Worm (Caenorhabditis elegans) whole organism, young adult: ENCODE results near the gene Y47D3A.1.

Source experiments
- B0261.1 ChIP-seq: sonication (generic microtip); optimal IDR thresholded peaks from 2 replicates; lab custom pipeline; 2016; ENCODE audit warnings: mild to moderate bottlenecking, missing genetic modification characterization, moderate library complexity, missing compliant biosample characterization
- B0336.3 ChIP-seq: fragments of 200-800 bp; sonication (Bioruptor generic); IDR thresholded peaks from 2 replicates; pipeline ENCODE4 v1.3.6; 2022; ENCODE audit warnings: missing genetic modification characterization, missing compliant biosample characterization
- C17E4.6 ChIP-seq: fragments of 200-800 bp; sonication (Bioruptor generic); IDR thresholded peaks from 2 replicates; pipeline ENCODE4 v1.3.6; 2022; ENCODE audit warnings: missing genetic modification reagents, missing genetic modification characterization, missing compliant biosample characterization
- D2030.7 ChIP-seq: fragments of 200-800 bp; sonication (Bioruptor generic); IDR thresholded peaks from 2 replicates; pipeline ENCODE4 v1.3.6; 2022; ENCODE audit warnings: missing genetic modification reagents, missing genetic modification characterization, missing compliant biosample characterization
- F10E7.11 ChIP-seq: sonication (generic microtip); optimal IDR thresholded peaks from 2 replicates; lab custom pipeline; 2017; ENCODE audit warnings: mild to moderate bottlenecking, missing genetic modification characterization, moderate library complexity, missing compliant biosample characterization
- F22D6.2 ChIP-seq: sonication (generic microtip); optimal IDR thresholded peaks from 2 replicates; lab custom pipeline; 2016; ENCODE audit warnings: mild to moderate bottlenecking, missing genetic modification characterization, missing compliant biosample characterization
- F33H1.4 ChIP-seq: fragments of 200-800 bp; sonication (Bioruptor generic); IDR thresholded peaks from 2 replicates; pipeline ENCODE4 v1.3.6; 2022; ENCODE audit warnings: missing genetic modification reagents, missing genetic modification characterization, missing compliant biosample characterization
- F39B2.1 ChIP-seq: fragments of 200-800 bp; sonication (Bioruptor generic); IDR thresholded peaks from 2 replicates; pipeline ENCODE4 v1.3.6; 2022; ENCODE audit warnings: missing genetic modification reagents, missing genetic modification characterization, missing compliant biosample characterization
- F55B11.4 ChIP-seq: sonication (generic microtip); optimal IDR thresholded peaks from 2 replicates; lab custom pipeline; 2016; ENCODE audit warnings: missing compliant biosample characterization, missing genetic modification characterization, borderline replicate concordance; ENCODE audit not compliant: insufficient read depth
- K11D2.4 ChIP-seq: fragments of 200-800 bp; sonication (Bioruptor generic); IDR thresholded peaks from 2 replicates; pipeline ENCODE4 v1.3.6; 2022; ENCODE audit warnings: missing genetic modification reagents, missing genetic modification characterization, missing compliant biosample characterization
- Y53G8AR.9 ChIP-seq: fragments of 200-800 bp; sonication (Bioruptor generic); conservative IDR thresholded peaks from 2 replicates; pipeline ENCODE4 v1.3.6; 2022; ENCODE audit warnings: missing genetic modification reagents, missing genetic modification characterization, missing compliant biosample characterization
- Y56A3A.18 ChIP-seq: fragments of 200-800 bp; sonication (Bioruptor generic); IDR thresholded peaks from 2 replicates; pipeline ENCODE4 v1.3.6; 2022; ENCODE audit warnings: missing genetic modification reagents, missing genetic modification characterization, missing compliant biosample characterization
- Y67H2A.10 ChIP-seq: fragments of 200-800 bp; sonication (Bioruptor generic); conservative IDR thresholded peaks from 2 replicates; pipeline ENCODE4 v1.3.6; 2022; ENCODE audit warnings: missing genetic modification reagents, missing genetic modification characterization, missing compliant biosample characterization
- ama-1 ChIP-seq, 3 experiments: fragments of 150-350 bp in 1 of 3; sonication (generic microtip) in 2 of 3; optimal IDR thresholded peaks; 2 replicates each; lab custom pipeline; 2014 to 2018; ENCODE audit warnings: missing biosample characterization in 2 of 3, missing genetic modification characterization in 2 of 3, missing genetic modification reagents in 2 of 3
- aptf-2 ChIP-seq: fragments of 200-800 bp; sonication (Bioruptor generic); conservative IDR thresholded peaks from 2 replicates; pipeline ENCODE4 v1.3.6; 2022; ENCODE audit warnings: missing genetic modification reagents, missing genetic modification characterization, missing compliant biosample characterization
- attf-6 ChIP-seq: fragments of 200-800 bp; sonication (Bioruptor generic); IDR thresholded peaks from 2 replicates; pipeline ENCODE4 v1.3.6; 2022; ENCODE audit warnings: missing genetic modification reagents, missing genetic modification characterization, missing compliant biosample characterization
- bed-2 ChIP-seq: fragments of 200-800 bp; sonication (Bioruptor generic); IDR thresholded peaks from 2 replicates; pipeline ENCODE4 v1.3.6; 2022; ENCODE audit warnings: missing genetic modification reagents, missing genetic modification characterization, missing compliant biosample characterization
- dpl-1 ChIP-seq: fragments of 150-350 bp; optimal IDR thresholded peaks from 2 replicates; lab custom pipeline; 2014; ENCODE audit warnings: missing biosample characterization, missing genetic modification reagents, missing genetic modification characterization
- egl-18 ChIP-seq: fragments of 200-800 bp; sonication (Bioruptor generic); IDR thresholded peaks from 2 replicates; pipeline ENCODE4 v1.3.6; 2022; ENCODE audit warnings: missing genetic modification reagents, missing genetic modification characterization, missing compliant biosample characterization
- egl-44 ChIP-seq: fragments of 200-800 bp; sonication (Bioruptor generic); IDR thresholded peaks from 2 replicates; pipeline ENCODE4 v1.3.6; 2022; ENCODE audit warnings: missing genetic modification reagents, missing genetic modification characterization, missing compliant biosample characterization
- fkh-3 ChIP-seq: sonication (generic microtip); optimal IDR thresholded peaks from 2 replicates; lab custom pipeline; 2016; ENCODE audit warnings: mild to moderate bottlenecking, missing genetic modification characterization, missing compliant biosample characterization
- gei-17 ChIP-seq: fragments of 200-800 bp; sonication (Bioruptor generic); optimal IDR thresholded peaks from 2 replicates; lab custom pipeline; 2018; ENCODE audit warnings: mild to moderate bottlenecking, missing genetic modification characterization, missing compliant biosample characterization
- hlh-12 ChIP-seq: sonication (generic microtip); optimal IDR thresholded peaks from 2 replicates; lab custom pipeline; 2016; ENCODE audit warnings: missing genetic modification characterization, missing compliant biosample characterization
- hlh-26 ChIP-seq: fragments of 200-800 bp; sonication (Bioruptor generic); conservative IDR thresholded peaks from 2 replicates; pipeline ENCODE4 v1.3.6; 2022; ENCODE audit warnings: missing genetic modification reagents, missing genetic modification characterization, missing compliant biosample characterization
- hmg-20 ChIP-seq: fragments of 200-800 bp; sonication (Bioruptor generic); IDR thresholded peaks from 2 replicates; pipeline ENCODE4 v1.3.6; 2022; ENCODE audit warnings: missing genetic modification reagents, missing genetic modification characterization, missing compliant biosample characterization
- lin-54 ChIP-seq: fragments of 200-800 bp; sonication (Bioruptor generic); optimal IDR thresholded peaks from 2 replicates; lab custom pipeline; 2018; ENCODE audit warnings: mild to moderate bottlenecking, missing genetic modification characterization, missing compliant biosample characterization
- lir-1 ChIP-seq: fragments of 200-800 bp; sonication (Bioruptor generic); conservative IDR thresholded peaks from 2 replicates; pipeline ENCODE4 v1.3.6; 2022; ENCODE audit warnings: missing genetic modification reagents, missing genetic modification characterization, missing compliant biosample characterization
- lsl-1 ChIP-seq: fragments of 200-800 bp; sonication (Bioruptor generic); optimal IDR thresholded peaks from 2 replicates; lab custom pipeline; 2018; ENCODE audit warnings: mild to moderate bottlenecking, missing genetic modification characterization, moderate library complexity, missing compliant biosample characterization
- lsy-27 ChIP-seq: sonication (generic microtip); optimal IDR thresholded peaks from 2 replicates; lab custom pipeline; 2017; ENCODE audit warnings: missing genetic modification characterization, mild to moderate bottlenecking, missing compliant biosample characterization, antibody characterized with exemption, missing genotype, borderline replicate concordance; ENCODE audit not compliant: insufficient read depth
- madf-6 ChIP-seq: fragments of 200-800 bp; sonication (Bioruptor generic); IDR thresholded peaks from 2 replicates; pipeline ENCODE4 v1.3.6; 2022; ENCODE audit warnings: missing genetic modification reagents, missing genetic modification characterization, missing compliant biosample characterization
- nfya-2 ChIP-seq: fragments of 200-800 bp; sonication (Bioruptor generic); IDR thresholded peaks from 2 replicates; pipeline ENCODE4 v1.3.6; 2022; ENCODE audit warnings: missing genetic modification reagents, missing genetic modification characterization, missing compliant biosample characterization
- nhr-120 ChIP-seq: fragments of 200-800 bp; sonication (Bioruptor generic); IDR thresholded peaks from 2 replicates; pipeline ENCODE4 v1.3.6; 2022; ENCODE audit warnings: missing genetic modification characterization, missing compliant biosample characterization
- nhr-80 ChIP-seq: sonication (generic microtip); optimal IDR thresholded peaks from 2 replicates; lab custom pipeline; 2016; ENCODE audit warnings: missing genetic modification characterization, missing compliant biosample characterization
- rpc-1 ChIP-seq, 2 experiments: fragments of 150-350 bp in 1 of 2; sonication (generic microtip) in 1 of 2; optimal IDR thresholded peaks; 2 replicates each; lab custom pipeline; 2014 to 2018; ENCODE audit warnings: missing biosample characterization in 1 of 2, missing genetic modification characterization in 1 of 2, missing genetic modification reagents in 1 of 2, missing genotype in 1 of 2
- sea-2 ChIP-seq: fragments of 200-800 bp; sonication (Bioruptor generic); IDR thresholded peaks from 2 replicates; pipeline ENCODE4 v1.3.6; 2022; ENCODE audit warnings: missing genetic modification characterization, missing compliant biosample characterization
- snpc-1.1 ChIP-seq: sonication (generic microtip); optimal IDR thresholded peaks from 2 replicates; lab custom pipeline; 2017; ENCODE audit warnings: missing genetic modification characterization, mild to moderate bottlenecking, missing compliant biosample characterization, antibody characterized with exemption, moderate library complexity, missing genotype, missing genetic modification reagents; ENCODE audit not compliant: insufficient read depth
- sptf-2 ChIP-seq: fragments of 200-800 bp; sonication (Bioruptor generic); optimal IDR thresholded peaks from 2 replicates; lab custom pipeline; 2018; ENCODE audit warnings: mild to moderate bottlenecking, missing genetic modification characterization, missing compliant biosample characterization
- tbp1 ChIP-seq: fragments of 200-800 bp; sonication (Bioruptor generic); optimal IDR thresholded peaks from 2 replicates; lab custom pipeline; 2018; ENCODE audit warnings: mild to moderate bottlenecking, missing genetic modification characterization, missing compliant biosample characterization
- tbx-9 ChIP-seq: sonication (generic microtip); optimal IDR thresholded peaks from 2 replicates; lab custom pipeline; 2016; ENCODE audit warnings: borderline replicate concordance, missing genetic modification characterization, inconsistent platforms, missing compliant biosample characterization
- tlf-1 ChIP-seq: fragments of 200-800 bp; sonication (Bioruptor generic); optimal IDR thresholded peaks from 2 replicates; lab custom pipeline; 2018; ENCODE audit warnings: mild to moderate bottlenecking, missing genetic modification characterization, missing compliant biosample characterization
- unc-130 ChIP-seq: sonication (generic microtip); optimal IDR thresholded peaks from 2 replicates; lab custom pipeline; 2016; ENCODE audit warnings: missing genetic modification reagents, missing genetic modification characterization, missing compliant biosample characterization
- xnd-1 ChIP-seq: sonication (generic microtip); optimal IDR thresholded peaks from 2 replicates; lab custom pipeline; 2016; ENCODE audit warnings: missing genotype, missing genetic modification reagents, missing genetic modification characterization, missing compliant biosample characterization
- ztf-18 ChIP-seq: sonication (generic microtip); optimal IDR thresholded peaks from 2 replicates; lab custom pipeline; 2016; ENCODE audit warnings: missing genotype, mild to moderate bottlenecking, missing genetic modification characterization, missing compliant biosample characterization
- ztf-25 ChIP-seq: fragments of 200-800 bp; sonication (Bioruptor generic); IDR thresholded peaks from 2 replicates; pipeline ENCODE4 v1.3.6; 2022; ENCODE audit warnings: missing genetic modification reagents, missing genetic modification characterization, missing compliant biosample characterization
- ztf-28 ChIP-seq: fragments of 200-800 bp; sonication (Bioruptor generic); IDR thresholded peaks from 2 replicates; pipeline ENCODE4 v1.3.6; 2022; ENCODE audit warnings: missing genetic modification reagents, missing genetic modification characterization, missing compliant biosample characterization
- ztf-6 ChIP-seq: fragments of 200-800 bp; sonication (Bioruptor generic); IDR thresholded peaks from 2 replicates; pipeline ENCODE4 v1.3.6; 2022; ENCODE audit warnings: missing genetic modification reagents, missing genetic modification characterization, missing compliant biosample characterization

The Y47D3A.1 gene

DNA sequence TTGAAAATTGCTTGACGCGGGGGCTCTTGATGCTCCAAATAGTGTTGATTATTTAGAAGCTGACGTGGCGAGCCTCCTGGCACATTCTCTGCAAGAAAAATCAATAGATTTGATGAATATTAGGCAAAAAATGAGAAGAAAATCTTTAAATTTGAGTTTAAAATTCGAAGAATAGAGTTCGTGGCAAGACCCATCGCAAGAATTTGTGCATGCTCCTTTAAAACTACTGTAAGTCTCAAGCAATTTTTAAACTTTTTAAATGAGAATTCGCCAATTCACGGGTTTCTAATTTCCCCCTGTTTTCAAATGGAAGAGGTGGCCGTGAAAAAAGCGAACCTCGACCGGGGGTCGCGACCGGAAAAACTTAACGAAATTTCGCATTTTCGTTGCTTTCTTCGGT, 27.8 kb downstream of the Y47D3A.1 start:
- TF ChIP-seq madf-6 (GFP tag; lab: Robert Waterston, UW) (peak; percentile 40; the same call in 1 of the 2 replicates), dpl-1 (GFP tag; lab: Kevin White, UChicago) (no peak), hlh-26 (GFP tag; lab: Robert Waterston, UW) (no peak), rpc-1 (optimal IDR thresholded peaks at IDR 0.05; lab: Kevin White, UChicago) (no peak), rpc-1 (tag; optimal IDR thresholded peaks at IDR 0.05; lab: Kevin White, UChicago) (no peak), F33H1.4 (GFP tag; lab: Robert Waterston, UW) (peak; percentile 64), nfya-2 (GFP tag; lab: Robert Waterston, UW) (no peak), lin-54 (GFP tag; lab: Kevin White, UChicago) (peak; percentile 1), egl-44 (GFP tag; lab: Robert Waterston, UW) (no peak), D2030.7 (peak; percentile 24; the same call in 1 of the 2 replicates), B0336.3 (GFP tag; lab: Robert Waterston, UW) (no peak), xnd-1 (tag; lab: Kevin White, UChicago) (peak; percentile 39), nhr-120 (GFP tag; lab: Robert Waterston, UW) (no peak), aptf-2 (GFP tag; lab: Robert Waterston, UW) (no peak), lsl-1 (GFP tag; lab: Kevin White, UChicago) (peak; percentile 52), hmg-20 (GFP tag; lab: Robert Waterston, UW) (no peak)

DNA sequence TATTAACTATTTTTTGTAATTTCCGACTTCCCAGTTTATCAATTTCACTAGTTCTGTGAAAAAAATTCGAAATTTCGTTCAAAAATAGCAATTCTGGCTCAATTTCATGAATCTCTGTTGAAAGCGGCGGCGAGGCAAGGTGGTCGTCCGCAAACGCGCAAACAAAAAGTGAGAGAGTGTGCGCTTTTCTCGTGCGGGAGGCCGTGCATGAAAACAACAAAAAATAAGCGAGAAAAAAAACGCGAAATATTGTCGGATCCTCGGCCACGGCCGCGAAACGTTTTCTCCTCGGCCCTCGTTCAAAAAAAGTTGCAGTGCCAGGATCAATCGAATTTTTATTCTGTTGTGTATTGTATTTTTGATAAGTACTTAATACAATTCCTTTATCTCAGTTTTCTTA, 28.9 kb downstream of the Y47D3A.1 start:
- TF ChIP-seq rpc-1 (optimal IDR thresholded peaks at IDR 0.05; lab: Kevin White, UChicago) (no peak), rpc-1 (tag; optimal IDR thresholded peaks at IDR 0.05; lab: Kevin White, UChicago) (no peak), K11D2.4 (peak; percentile 81), snpc-1.1 (tag; lab: Kevin White, UChicago) (no peak), tbx-9 (tag; lab: Kevin White, UChicago) (no peak), lsy-27 (tag; lab: Kevin White, UChicago) (no peak), hlh-12 (tag; lab: Kevin White, UChicago) (no peak), ztf-25 (GFP tag; lab: Robert Waterston, UW) (0 out of 2 replicates have a peak, but pooled peaks have one; percentile 41), attf-6 (GFP tag; lab: Robert Waterston, UW) (no peak), ztf-6 (no peak), ama-1 (optimal IDR thresholded peaks at IDR 0.05; lab: Kevin White, UChicago) (no peak), ama-1 (GFP tag; optimal IDR thresholded peaks at IDR 0.05; lab: Kevin White, UChicago) (no peak), Y56A3A.18 (GFP tag; lab: Robert Waterston, UW) (no peak), F39B2.1 (GFP tag; lab: Robert Waterston, UW) (no peak), F22D6.2 (tag; lab: Kevin White, UChicago) (no peak), F10E7.11 (tag; lab: Kevin White, UChicago) (no peak), Y53G8AR.9 (GFP tag; lab: Robert Waterston, UW) (peak; percentile 59; the same call in 1 of the 2 replicates), tlf-1 (GFP tag; lab: Kevin White, UChicago) (no peak), dpl-1 (GFP tag; lab: Kevin White, UChicago) (no peak), tbp1 (GFP tag; lab: Kevin White, UChicago) (peak; percentile 18), fkh-3 (tag; lab: Kevin White, UChicago) (no peak), ztf-18 (tag; lab: Kevin White, UChicago) (peak; percentile 92), gei-17 (GFP tag; lab: Kevin White, UChicago) (no peak), C17E4.6 (GFP tag; lab: Robert Waterston, UW) (no peak), sea-2 (GFP tag; lab: Robert Waterston, UW) (no peak), nhr-80 (tag; lab: Kevin White, UChicago) (peak; percentile 58), hlh-26 (GFP tag; lab: Robert Waterston, UW) (no peak), ztf-28 (peak; percentile 52; the same call in 1 of the 2 replicates), Y67H2A.10 (GFP tag; lab: Robert Waterston, UW) (no peak), unc-130 (GFP tag; lab: Kevin White, UChicago) (peak; percentile 23), bed-2 (GFP tag; lab: Robert Waterston, UW) (no peak), aptf-2 (GFP tag; lab: Robert Waterston, UW) (no peak), lir-1 (GFP tag; lab: Robert Waterston, UW) (no peak; the same call in 1 of the 2 replicates), sptf-2 (GFP tag; lab: Kevin White, UChicago) (no peak), F55B11.4 (tag; lab: Kevin White, UChicago) (no peak), egl-18 (GFP tag; lab: Robert Waterston, UW) (no peak), B0261.1 (tag; lab: Kevin White, UChicago) (no peak), xnd-1 (tag; lab: Kevin White, UChicago) (no peak)
